Fruit fly (Drosophila melanogaster): Measurements from ENCODE around the gene Actn.

DNA sequence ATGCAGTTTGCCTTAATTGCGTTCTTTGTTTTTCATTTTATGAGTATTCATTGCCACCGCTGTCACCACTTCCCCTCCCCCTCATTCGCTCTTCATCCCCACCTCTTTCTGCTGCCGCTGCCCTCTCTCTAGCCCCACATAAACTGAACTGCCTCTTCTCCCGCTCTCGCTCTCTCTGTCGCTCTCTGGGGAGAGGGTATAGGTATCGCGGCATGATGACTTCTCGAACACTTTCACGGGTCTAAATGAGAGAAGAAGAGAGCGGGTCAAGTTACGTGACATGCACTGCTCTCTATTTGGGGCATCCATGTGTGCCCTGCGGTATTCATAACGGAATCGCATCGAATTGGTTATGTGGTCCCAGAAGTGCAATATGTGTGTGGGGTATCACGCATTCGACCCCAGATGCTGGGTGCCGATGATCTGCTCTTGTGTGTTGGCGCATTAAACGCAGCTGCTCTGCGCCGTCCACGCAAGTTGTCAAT lies 41.6 kb upstream of the Actn start:
- TF ChIP-seq lz (GFP tag; optimal IDR thresholded peaks at IDR 0.05) (peak; percentile 95), CG9139 (GFP tag; optimal IDR thresholded peaks at IDR 0.05) (peak; percentile 89), CG15336 (GFP tag; IDR thresholded peaks at IDR 0.05) (peak; percentile 96), CG3032 (tag; optimal IDR thresholded peaks at IDR 0.05) (peak; percentile 82), Hr38 (GFP tag; optimal IDR thresholded peaks at IDR 0.05) (peak; percentile 21), Sox15 (GFP tag; optimal IDR thresholded peaks at IDR 0.05) (peak; percentile 90), Sox102F (GFP tag; optimal IDR thresholded peaks at IDR 0.05) (peak; percentile 95), svp (GFP tag) (peak; percentile 98), fkh (GFP tag; optimal IDR thresholded peaks at IDR 0.05) (peak; percentile 60)
